Worm (Caenorhabditis elegans) whole organism, L4 larva: ENCODE results near the gene T24G10.2.

ENCODE experiments used
- D1046.2 ChIP-seq: fragments of 200-800 bp; sonication (Bioruptor generic); IDR thresholded peaks from 2 replicates; pipeline ENCODE4 v1.3.6; 2022; ENCODE audit warnings: missing genetic modification characterization, missing compliant biosample characterization
- F26F4.8 ChIP-seq: fragments of 200-800 bp; sonication (Bioruptor generic); conservative IDR thresholded peaks from 2 replicates; pipeline ENCODE4 v1.3.6; 2022; ENCODE audit warnings: missing genetic modification characterization, missing compliant biosample characterization
- R02D3.7 ChIP-seq: fragments of 150-350 bp; sonication (generic microtip); optimal IDR thresholded peaks from 3 replicates; lab custom pipeline; 2014; ENCODE audit warnings: missing biosample characterization, missing genetic modification characterization
- T26A8.4 ChIP-seq: fragments of 200-800 bp; sonication (Bioruptor generic); IDR thresholded peaks from 2 replicates; pipeline ENCODE4 v1.3.6; 2022; ENCODE audit warnings: missing genetic modification characterization, missing compliant biosample characterization
- Y105C5A.15 ChIP-seq: fragments of 200-800 bp; sonication (Bioruptor generic); IDR thresholded peaks from 2 replicates; pipeline ENCODE4 v1.3.6; 2022; ENCODE audit warnings: missing genetic modification characterization, missing compliant biosample characterization
- Y48G9A.11 ChIP-seq: fragments of 200-800 bp; sonication (Bioruptor generic); IDR thresholded peaks from 2 replicates; pipeline ENCODE4 v1.3.6; 2022; ENCODE audit warnings: missing genetic modification reagents, missing genetic modification characterization, missing compliant biosample characterization
- Y5F2A.4 ChIP-seq: fragments of 200-800 bp; sonication (Bioruptor generic); optimal IDR thresholded peaks from 2 replicates; lab custom pipeline; 2018; ENCODE audit warnings: mild to moderate bottlenecking, missing genetic modification characterization, missing compliant biosample characterization
- Y75B8A.6 ChIP-seq: fragments of 200-800 bp; sonication (Bioruptor generic); IDR thresholded peaks from 2 replicates; pipeline ENCODE4 v1.3.6; 2022; ENCODE audit warnings: missing genetic modification reagents, missing genetic modification characterization, missing compliant biosample characterization
- aha-1 ChIP-seq: fragments of 150-350 bp; peaks from one replicate; lab custom pipeline; 2014; ENCODE audit warnings: missing biosample characterization, missing genetic modification characterization
- ama-1 ChIP-seq: fragments of 150-350 bp; optimal IDR thresholded peaks from 2 replicates; lab custom pipeline; 2014; ENCODE audit warnings: inconsistent platforms, mixed read lengths
- arid-1 ChIP-seq: fragments of 200-800 bp; sonication (Bioruptor generic); conservative IDR thresholded peaks from 2 replicates; pipeline ENCODE4 v1.3.6; 2022; ENCODE audit warnings: missing genetic modification reagents, missing genetic modification characterization, missing compliant biosample characterization
- attf-4 ChIP-seq: sonication (generic microtip); optimal IDR thresholded peaks from 3 replicates; lab custom pipeline; 2017; ENCODE audit warnings: missing biosample characterization, missing genetic modification characterization
- ceh-28 ChIP-seq: fragments of 150-350 bp; optimal IDR thresholded peaks from 2 replicates; lab custom pipeline; 2014; ENCODE audit warnings: missing biosample characterization, missing genetic modification reagents, missing genetic modification characterization
- ceh-62 ChIP-seq: sonication (generic microtip); optimal IDR thresholded peaks from 2 replicates; lab custom pipeline; 2017; ENCODE audit warnings: missing biosample characterization, missing genetic modification characterization
- ceh-82 ChIP-seq: sonication (generic microtip); optimal IDR thresholded peaks from 2 replicates; lab custom pipeline; 2017; ENCODE audit warnings: missing biosample characterization, missing genetic modification characterization
- ctbp-1 ChIP-seq: fragments of 200-800 bp; sonication (Bioruptor generic); IDR thresholded peaks from 2 replicates; pipeline ENCODE4 v1.3.6; 2022; ENCODE audit warnings: missing genetic modification reagents, missing genetic modification characterization, missing compliant biosample characterization
- daf-19 ChIP-seq: fragments of 200-800 bp; sonication (Bioruptor generic); conservative IDR thresholded peaks from 2 replicates; pipeline ENCODE4 v1.3.6; 2022; ENCODE audit warnings: missing genetic modification characterization, missing compliant biosample characterization
- daf-8 ChIP-seq: fragments of 200-800 bp; sonication (Bioruptor generic); IDR thresholded peaks from 2 replicates; pipeline ENCODE4 v1.3.6; 2022; ENCODE audit warnings: missing genetic modification characterization, missing compliant biosample characterization
- dmd-6 ChIP-seq: fragments of 200-800 bp; sonication (Bioruptor generic); IDR thresholded peaks from 2 replicates; pipeline ENCODE4 v1.3.6; 2022; ENCODE audit warnings: missing genetic modification reagents, missing genetic modification characterization, missing compliant biosample characterization
- dmd-9 ChIP-seq: fragments of 200-800 bp; sonication (Bioruptor generic); IDR thresholded peaks from 2 replicates; pipeline ENCODE4 v1.3.6; 2022; ENCODE audit warnings: missing genetic modification reagents, missing genetic modification characterization, missing compliant biosample characterization
- dpl-1 ChIP-seq: fragments of 150-350 bp; optimal IDR thresholded peaks from 2 replicates; lab custom pipeline; 2014; ENCODE audit warnings: missing biosample characterization, missing genetic modification reagents, missing genetic modification characterization
- duxl-1 ChIP-seq: sonication (generic microtip); optimal IDR thresholded peaks from 2 replicates; lab custom pipeline; 2016; ENCODE audit warnings: mild to moderate bottlenecking, missing genetic modification characterization, moderate library complexity, missing compliant biosample characterization; ENCODE audit not compliant: poor library complexity
- egl-27 ChIP-seq: sonication (generic microtip); optimal IDR thresholded peaks from 3 replicates; lab custom pipeline; 2017; ENCODE audit warnings: missing biosample characterization, missing genetic modification reagents, missing genetic modification characterization
- fkh-10 ChIP-seq: fragments of 150-350 bp; optimal IDR thresholded peaks from 2 replicates; lab custom pipeline; 2014; ENCODE audit warnings: missing biosample characterization, missing genetic modification reagents, missing genetic modification characterization
- fos-1 ChIP-seq: fragments of 150-350 bp; optimal IDR thresholded peaks from 2 replicates; lab custom pipeline; 2014; ENCODE audit warnings: missing biosample characterization, missing genetic modification characterization
- hmg-1.1 ChIP-seq: fragments of 200-800 bp; sonication (Bioruptor generic); IDR thresholded peaks from 2 replicates; pipeline ENCODE4 v1.3.6; 2022; ENCODE audit warnings: missing genetic modification reagents, missing genetic modification characterization, missing compliant biosample characterization
- lim-7 ChIP-seq: fragments of 200-800 bp; sonication (Bioruptor generic); IDR thresholded peaks from 2 replicates; pipeline ENCODE4 v1.3.6; 2022; ENCODE audit warnings: missing genetic modification characterization, missing compliant biosample characterization
- lin-1 ChIP-seq: fragments of 200-800 bp; sonication (Bioruptor generic); IDR thresholded peaks from 2 replicates; pipeline ENCODE4 v1.3.6; 2022; ENCODE audit warnings: missing genetic modification reagents, missing genetic modification characterization, missing compliant biosample characterization
- lin-15B ChIP-seq: fragments of 150-350 bp; sonication (generic microtip); optimal IDR thresholded peaks from 3 replicates; lab custom pipeline; 2014; ENCODE audit warnings: missing biosample characterization, missing genetic modification characterization
- lin-29 ChIP-seq: fragments of 200-800 bp; sonication (Bioruptor generic); IDR thresholded peaks from 2 replicates; pipeline ENCODE4 v1.3.6; 2022; ENCODE audit warnings: missing genetic modification reagents, missing genetic modification characterization, missing compliant biosample characterization
- lin-38 ChIP-seq: fragments of 200-800 bp; sonication (Bioruptor generic); IDR thresholded peaks from 2 replicates; pipeline ENCODE4 v1.3.6; 2022; ENCODE audit warnings: missing genetic modification reagents, missing genetic modification characterization, missing compliant biosample characterization
- lin-39 ChIP-seq: fragments of 150-350 bp; optimal IDR thresholded peaks from 2 replicates; lab custom pipeline; 2014; ENCODE audit warnings: missing biosample characterization, missing genetic modification reagents, missing genetic modification characterization
- lir-3 ChIP-seq: sonication (generic microtip); optimal IDR thresholded peaks from 2 replicates; lab custom pipeline; 2016; ENCODE audit warnings: mild to moderate bottlenecking, missing genetic modification characterization, missing compliant biosample characterization
- madf-9 ChIP-seq: fragments of 200-800 bp; sonication (Bioruptor generic); conservative IDR thresholded peaks from 2 replicates; pipeline ENCODE4 v1.3.6; 2022; ENCODE audit warnings: missing genetic modification reagents, missing genetic modification characterization, missing compliant biosample characterization
- mdt-29 ChIP-seq: fragments of 200-800 bp; sonication (Bioruptor generic); IDR thresholded peaks from 2 replicates; pipeline ENCODE4 v1.3.6; 2022; ENCODE audit warnings: missing genetic modification reagents, missing genetic modification characterization, missing compliant biosample characterization
- mep-1 ChIP-seq: fragments of 150-350 bp; sonication (generic microtip); optimal IDR thresholded peaks from 3 replicates; lab custom pipeline; 2014; ENCODE audit warnings: missing biosample characterization, missing genetic modification characterization
- mxl-2 ChIP-seq: fragments of 200-800 bp; sonication (Bioruptor generic); conservative IDR thresholded peaks from 2 replicates; pipeline ENCODE4 v1.3.6; 2022; ENCODE audit warnings: missing genetic modification reagents, missing genetic modification characterization, missing compliant biosample characterization
- mxl-3 ChIP-seq: fragments of 200-800 bp; sonication (Bioruptor generic); optimal IDR thresholded peaks from 2 replicates; lab custom pipeline; 2018; ENCODE audit warnings: mild to moderate bottlenecking, missing genetic modification characterization, missing compliant biosample characterization
- nhr-102 ChIP-seq: sonication (generic microtip); optimal IDR thresholded peaks from 2 replicates; lab custom pipeline; 2016; ENCODE audit warnings: mild to moderate bottlenecking, missing genetic modification characterization, moderate library complexity, missing compliant biosample characterization
- nhr-11 ChIP-seq: fragments of 150-350 bp; optimal IDR thresholded peaks from 2 replicates; lab custom pipeline; 2014; ENCODE audit warnings: missing biosample characterization, missing genetic modification characterization
- nhr-111 ChIP-seq: fragments of 200-800 bp; sonication (Bioruptor generic); optimal IDR thresholded peaks from 2 replicates; lab custom pipeline; 2018; ENCODE audit warnings: mild to moderate bottlenecking, missing genetic modification characterization, missing compliant biosample characterization
- nhr-25 ChIP-seq: sonication (generic microtip); optimal IDR thresholded peaks from 2 replicates; lab custom pipeline; 2017; ENCODE audit warnings: missing genetic modification characterization, mild to moderate bottlenecking, missing compliant biosample characterization, antibody characterized with exemption, moderate library complexity, borderline replicate concordance; ENCODE audit not compliant: insufficient read depth
- nhr-28 ChIP-seq: fragments of 150-350 bp; optimal IDR thresholded peaks from 2 replicates; lab custom pipeline; 2014; ENCODE audit warnings: missing biosample characterization, missing genetic modification characterization
- nhr-48 ChIP-seq: sonication (generic microtip); optimal IDR thresholded peaks from 2 replicates; lab custom pipeline; 2016; ENCODE audit warnings: mild to moderate bottlenecking, missing genetic modification characterization, missing compliant biosample characterization
- php-3 ChIP-seq: fragments of 200-800 bp; sonication (Bioruptor generic); IDR thresholded peaks from 2 replicates; pipeline ENCODE4 v1.3.6; 2022; ENCODE audit warnings: missing genetic modification reagents, missing genetic modification characterization, missing compliant biosample characterization
- saeg-2 ChIP-seq: fragments of 200-800 bp; sonication (Bioruptor generic); IDR thresholded peaks from 2 replicates; pipeline ENCODE4 v1.3.6; 2022; ENCODE audit warnings: missing genetic modification reagents, missing genetic modification characterization, missing compliant biosample characterization
- snpc-4 ChIP-seq: fragments of 150-350 bp; optimal IDR thresholded peaks from 2 replicates; lab custom pipeline; 2014; ENCODE audit warnings: missing biosample characterization, missing genetic modification characterization
- spr-1 ChIP-seq: sonication (generic microtip); optimal IDR thresholded peaks from 2 replicates; lab custom pipeline; 2016; ENCODE audit warnings: mild to moderate bottlenecking, missing genetic modification characterization, missing compliant biosample characterization
- spr-3 ChIP-seq: fragments of 200-800 bp; sonication (Bioruptor generic); optimal IDR thresholded peaks from 2 replicates; lab custom pipeline; 2018; ENCODE audit warnings: mild to moderate bottlenecking, missing genetic modification characterization, missing compliant biosample characterization
- unc-130 ChIP-seq: sonication (generic microtip); optimal IDR thresholded peaks from 2 replicates; lab custom pipeline; 2016; ENCODE audit warnings: missing genetic modification reagents, missing genetic modification characterization, missing compliant biosample characterization
- zag-1 ChIP-seq: fragments of 150-350 bp; optimal IDR thresholded peaks from 2 replicates; lab custom pipeline; 2014; ENCODE audit warnings: missing biosample characterization, missing genetic modification characterization
- zfp-2 ChIP-seq: sonication (generic microtip); optimal IDR thresholded peaks from 2 replicates; lab custom pipeline; 2016; ENCODE audit warnings: mild to moderate bottlenecking, missing genetic modification characterization, missing compliant biosample characterization
- zip-2 ChIP-seq: fragments of 150-350 bp; optimal IDR thresholded peaks from 2 replicates; lab custom pipeline; 2014; ENCODE audit warnings: missing biosample characterization, missing genetic modification characterization
- ztf-7 ChIP-seq: fragments of 150-350 bp; optimal IDR thresholded peaks from 2 replicates; lab custom pipeline; 2014; ENCODE audit warnings: missing biosample characterization, missing genetic modification characterization

T24G10.2 gene

ce11 chrIII:5421406-5421805 lies 21.2 kb downstream of the T24G10.2 start (continued):
- TF ChIP-seq mxl-3 (GFP tag; lab: Kevin White, UChicago) (peak; percentile 61), spr-1 (no peak), hmg-1.1 (GFP tag; lab: Robert Waterston, UW) (0 out of 2 replicates have a peak, but pooled peaks have one; percentile 11), Y5F2A.4 (GFP tag; lab: Kevin White, UChicago) (no peak), lin-1 (GFP tag; lab: Robert Waterston, UW) (peak; percentile 45; the same call in 1 of the 2 replicates), zip-2 (tag; lab: Kevin White, UChicago) (no peak), nhr-48 (peak; percentile 13), nhr-25 (tag; lab: Kevin White, UChicago) (no peak), madf-9 (GFP tag; lab: Robert Waterston, UW) (no peak), lin-39 (tag; lab: Kevin White, UChicago) (no peak), dmd-6 (GFP tag; lab: Robert Waterston, UW) (peak; percentile 71), ceh-62 (tag; lab: Kevin White, UChicago) (no peak), attf-4 (tag; lab: Kevin White, UChicago) (no peak), daf-19 (no peak), daf-8 (no peak), duxl-1 (tag; lab: Kevin White, UChicago) (no peak), ctbp-1 (GFP tag; lab: Robert Waterston, UW) (no peak), dpl-1 (no peak), fkh-10 (no peak), zfp-2 (no peak), mxl-2 (GFP tag; lab: Robert Waterston, UW) (no peak), D1046.2 (GFP tag; lab: Robert Waterston, UW) (no peak), nhr-11 (peak; percentile 20), nhr-111 (GFP tag; lab: Kevin White, UChicago) (no peak), aha-1 (tag; lab: Kevin White, UChicago) (no peak), F26F4.8 (GFP tag; lab: Robert Waterston, UW) (no peak), dmd-9 (GFP tag; lab: Robert Waterston, UW) (no peak), lir-3 (tag; lab: Kevin White, UChicago) (no peak), unc-130 (GFP tag; lab: Kevin White, UChicago) (no peak), Y48G9A.11 (GFP tag; lab: Robert Waterston, UW) (no peak), Y105C5A.15 (GFP tag; lab: Robert Waterston, UW) (no peak), ztf-7 (tag; lab: Kevin White, UChicago) (no peak), nhr-28 (peak; percentile 56), lin-15B (tag; lab: Kevin White, UChicago) (no peak), lin-29 (GFP tag; lab: Robert Waterston, UW) (no peak), nhr-102 (no peak), ama-1 (lab: Kevin White, UChicago) (no peak), T26A8.4 (GFP tag; lab: Robert Waterston, UW) (no peak), spr-3 (GFP tag; lab: Kevin White, UChicago) (no peak), snpc-4 (tag; lab: Kevin White, UChicago) (no peak), R02D3.7 (tag; lab: Kevin White, UChicago) (no peak), fos-1 (tag; lab: Kevin White, UChicago) (no peak), Y75B8A.6 (GFP tag; lab: Robert Waterston, UW) (no peak), mdt-29 (GFP tag; lab: Robert Waterston, UW) (no peak), ceh-82 (tag; lab: Kevin White, UChicago) (no peak), zag-1 (tag; lab: Kevin White, UChicago) (no peak), lim-7 (GFP tag; lab: Robert Waterston, UW) (no peak), mep-1 (tag; lab: Kevin White, UChicago) (peak; percentile 64), egl-27 (tag; lab: Kevin White, UChicago) (no peak), lin-38 (GFP tag; lab: Robert Waterston, UW) (peak; percentile 33; the same call in 1 of the 2 replicates), arid-1 (GFP tag; lab: Robert Waterston, UW) (no peak), saeg-2 (GFP tag; lab: Robert Waterston, UW) (no peak), ceh-28 (tag; lab: Kevin White, UChicago) (no peak), php-3 (no peak)
